Fruit fly (Drosophila melanogaster): ENCODE results near the gene CG7560.

CG7560 gene

dm6 chr3L:11450535-11450934 is 25.6 kb downstream of the CG7560 start (continued):
- TF ChIP-seq cato (GFP tag; optimal IDR thresholded peaks at IDR 0.05; ENCODE audit: borderline replicate concordance) = no peak
- TF ChIP-seq pb (GFP tag; optimal IDR thresholded peaks at IDR 0.05) = no peak
- no peak for TF ChIP-seq maf-S (GFP tag; optimal IDR thresholded peaks at IDR 0.05)
- TF ChIP-seq tgo (GFP tag; IDR thresholded peaks at IDR 0.05) = no peak
- no peak for TF ChIP-seq ERR (GFP tag; optimal IDR thresholded peaks at IDR 0.05)
- TF ChIP-seq so (GFP tag; IDR thresholded peaks at IDR 0.05) = no peak
- no peak for TF ChIP-seq CG8944 (GFP tag; optimal IDR thresholded peaks at IDR 0.05)
- peak; percentile 58; the same call in 1 of the 2 replicates for TF ChIP-seq vvl (GFP tag; IDR thresholded peaks at IDR 0.05)
- no peak for TF ChIP-seq CG17802 (tag; optimal IDR thresholded peaks at IDR 0.05)
- TF ChIP-seq BtbVII (GFP tag; optimal IDR thresholded peaks at IDR 0.05) = peak; percentile 56
- TF ChIP-seq CG34422 (GFP tag; IDR thresholded peaks at IDR 0.05) = no peak
- TF ChIP-seq wor (GFP tag; IDR thresholded peaks at IDR 0.05) = no peak
- TF ChIP-seq dmrt11E (tag; optimal IDR thresholded peaks at IDR 0.05) = peak; percentile 55
- TF ChIP-seq CG32772 (GFP tag; IDR thresholded peaks at IDR 0.05) = no peak
- TF ChIP-seq gsb-n (tag; optimal IDR thresholded peaks at IDR 0.05) = peak; percentile 24
- no peak for TF ChIP-seq Opbp (GFP tag; IDR thresholded peaks at IDR 0.05; ENCODE audit: partially characterized antibody)
- no peak for TF ChIP-seq CTCF (GFP tag; optimal IDR thresholded peaks at IDR 0.05)
- TF ChIP-seq CG42726 (GFP tag; IDR thresholded peaks at IDR 0.05; ENCODE audit: partially characterized antibody) = no peak
- no peak for TF ChIP-seq bigmax (GFP tag; optimal IDR thresholded peaks at IDR 0.05)
- no peak for TF ChIP-seq CG10462 (GFP tag; optimal IDR thresholded peaks at IDR 0.05)
- TF ChIP-seq chm (GFP tag; IDR thresholded peaks at IDR 0.05) = no peak
- TF ChIP-seq Abd-B (GFP tag; optimal IDR thresholded peaks at IDR 0.05) = peak; percentile 19
- no peak for TF ChIP-seq Side (GFP tag; optimal IDR thresholded peaks at IDR 0.05)
- no peak for TF ChIP-seq CG3726 (GFP tag; IDR thresholded peaks at IDR 0.05)
- TF ChIP-seq CG1647 (GFP tag; optimal IDR thresholded peaks at IDR 0.05) = no peak
- TF ChIP-seq CHES-1-like (GFP tag; optimal IDR thresholded peaks at IDR 0.05) = no peak
- peak in 1 of 2 experiments; percentile 52 for TF ChIP-seq bsh (GFP tag; optimal IDR thresholded peaks at IDR 0.05)
- TF ChIP-seq row (GFP tag; IDR thresholded peaks at IDR 0.05) = peak; percentile 49
- TF ChIP-seq HLH4C (GFP tag; IDR thresholded peaks at IDR 0.05; ENCODE audit: partially characterized antibody) = no peak
- TF ChIP-seq fd96Cb (tag; optimal IDR thresholded peaks at IDR 0.05) = peak; percentile 12
- TF ChIP-seq CG15073 (GFP tag; optimal IDR thresholded peaks at IDR 0.05) = no peak
- no peak for TF ChIP-seq Camta (GFP tag; optimal IDR thresholded peaks at IDR 0.05)
- TF ChIP-seq eyg (GFP tag; optimal IDR thresholded peaks at IDR 0.05) = no peak
- TF ChIP-seq Dek (tag; optimal IDR thresholded peaks at IDR 0.05) = no peak
- TF ChIP-seq CG4424 (GFP tag; optimal IDR thresholded peaks at IDR 0.05) = peak; percentile 37
- TF ChIP-seq CG9817 (tag; optimal IDR thresholded peaks at IDR 0.05) = no peak
- TF ChIP-seq Asciz (GFP tag; optimal IDR thresholded peaks at IDR 0.05) = peak; percentile 10
- no peak for TF ChIP-seq stwl (tag; optimal IDR thresholded peaks at IDR 0.05)
- no peak for TF ChIP-seq CG2129 (GFP tag; IDR thresholded peaks at IDR 0.05; ENCODE audit: partially characterized antibody)
- TF ChIP-seq gem (tag; optimal IDR thresholded peaks at IDR 0.05) = peak; percentile 70
- TF ChIP-seq sqz (GFP tag; optimal IDR thresholded peaks at IDR 0.05) = no peak
- TF ChIP-seq CG10431 (GFP tag; optimal IDR thresholded peaks at IDR 0.05) = no peak
- TF ChIP-seq zen2 (GFP tag; IDR thresholded peaks at IDR 0.05; ENCODE audit: partially characterized antibody) = no peak
- no peak for TF ChIP-seq Six4 (GFP tag; optimal IDR thresholded peaks at IDR 0.05)
- no peak for TF ChIP-seq her (GFP tag; optimal IDR thresholded peaks at IDR 0.05)
- TF ChIP-seq en (GFP tag; optimal IDR thresholded peaks at IDR 0.05) = no peak
- TF ChIP-seq jumu (GFP tag; optimal IDR thresholded peaks at IDR 0.05) = no peak
- TF ChIP-seq mld (GFP tag; IDR thresholded peaks at IDR 0.05; ENCODE audit: partially characterized antibody) = no peak
- TF ChIP-seq Trl (optimal IDR thresholded peaks at IDR 0.05) = no peak
- no peak for TF ChIP-seq Trl (GFP tag; optimal IDR thresholded peaks at IDR 0.05)
- peak; percentile 1 for TF ChIP-seq CG3407 (GFP tag; optimal IDR thresholded peaks at IDR 0.05)
- no peak for TF ChIP-seq CG7745 (tag; optimal IDR thresholded peaks at IDR 0.05)
